Worm (Caenorhabditis elegans) whole organism, young adult: ENCODE measurements around the gene F42F12.3.

Experiments
- B0261.1 ChIP-seq: sonication (generic microtip); optimal IDR thresholded peaks from 2 replicates; lab custom pipeline; 2016; ENCODE audit warnings: mild to moderate bottlenecking, missing genetic modification characterization, moderate library complexity, missing compliant biosample characterization
- ama-1 ChIP-seq, 3 experiments: fragments of 150-350 bp in 1 of 3; sonication (generic microtip) in 2 of 3; optimal IDR thresholded peaks; 2 replicates each; lab custom pipeline; 2014 to 2018; ENCODE audit warnings: missing biosample characterization in 2 of 3, missing genetic modification characterization in 2 of 3, missing genetic modification reagents in 2 of 3
- attf-3 ChIP-seq: fragments of 200-800 bp; sonication (Bioruptor generic); conservative IDR thresholded peaks from 2 replicates; pipeline ENCODE4 v1.3.6; 2022; ENCODE audit warnings: missing genetic modification reagents, missing genetic modification characterization, missing compliant biosample characterization
- egl-18 ChIP-seq: fragments of 200-800 bp; sonication (Bioruptor generic); IDR thresholded peaks from 2 replicates; pipeline ENCODE4 v1.3.6; 2022; ENCODE audit warnings: missing genetic modification reagents, missing genetic modification characterization, missing compliant biosample characterization
- ets-4 ChIP-seq: fragments of 200-800 bp; sonication (Bioruptor generic); optimal IDR thresholded peaks from 2 replicates; lab custom pipeline; 2018; ENCODE audit warnings: mild to moderate bottlenecking, missing genetic modification characterization, missing compliant biosample characterization
- nfya-2 ChIP-seq: fragments of 200-800 bp; sonication (Bioruptor generic); IDR thresholded peaks from 2 replicates; pipeline ENCODE4 v1.3.6; 2022; ENCODE audit warnings: missing genetic modification reagents, missing genetic modification characterization, missing compliant biosample characterization
- somi-1 ChIP-seq: fragments of 200-800 bp; sonication (Bioruptor generic); optimal IDR thresholded peaks from 2 replicates; lab custom pipeline; 2018; ENCODE audit warnings: mild to moderate bottlenecking, missing genetic modification characterization, missing compliant biosample characterization

DNA sequence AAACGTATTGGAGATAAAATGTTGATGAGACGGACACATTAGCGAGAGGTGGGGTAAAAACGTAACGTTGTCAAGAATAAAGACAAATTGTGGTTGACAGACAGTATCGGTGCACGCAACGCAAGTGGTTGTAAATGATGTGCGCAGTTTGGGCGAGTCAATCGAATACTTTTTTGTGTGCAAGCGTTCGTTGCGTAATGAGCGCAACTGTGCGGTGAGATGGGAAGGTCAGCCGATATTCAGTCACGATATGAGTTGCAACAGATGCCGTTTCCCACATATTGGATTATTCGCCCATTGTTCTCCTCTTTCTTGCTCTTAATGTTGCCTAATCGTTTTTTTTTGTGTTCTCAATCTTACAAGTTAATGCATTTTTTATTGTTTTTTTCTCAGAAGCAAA is 29.6 kb upstream of the F42F12.3 start, which contains the start of gene ceh-40:
- no peak for TF ChIP-seq somi-1 (GFP tag; lab: Kevin White, UChicago)
- TF ChIP-seq ets-4 (GFP tag; lab: Kevin White, UChicago), result no peak
- TF ChIP-seq nfya-2, result no peak
- no peak for TF ChIP-seq egl-18 (GFP tag; lab: Robert Waterston, UW)
- TF ChIP-seq B0261.1 (tag; lab: Kevin White, UChicago), result no peak
- TF ChIP-seq ama-1 (optimal IDR thresholded peaks at IDR 0.05; lab: Kevin White, UChicago), result no peak
- no peak for TF ChIP-seq ama-1 (GFP tag; optimal IDR thresholded peaks at IDR 0.05; lab: Kevin White, UChicago)
- no peak for TF ChIP-seq attf-3 (GFP tag; lab: Robert Waterston, UW)
